Fruit fly (Drosophila melanogaster) whole organism, adult: Measurements from ENCODE around the gene CG42541.

Experiments used
- CG11617 ChIP-seq: fragments of 200-800 bp; sonication (Bioruptor generic); optimal IDR thresholded peaks from 2 replicates; lab custom pipeline; 2017; ENCODE audit warnings: mild to moderate bottlenecking, missing biosample characterization, missing genetic modification reagents, missing genetic modification characterization
- CG12768 ChIP-seq: fragments of 200-800 bp; sonication (Bioruptor generic); optimal IDR thresholded peaks from 2 replicates; lab custom pipeline; 2017; ENCODE audit warnings: missing biosample characterization, missing genetic modification characterization, mild to moderate bottlenecking, moderate library complexity, missing genetic modification reagents
- CG14711 ChIP-seq: fragments of 200-800 bp; sonication (Bioruptor generic); optimal IDR thresholded peaks from 2 replicates; lab custom pipeline; 2018; ENCODE audit warnings: missing biosample characterization, mild to moderate bottlenecking, missing genetic modification characterization, moderate library complexity
- CG1620 ChIP-seq: fragments of 200-800 bp; sonication (Bioruptor generic); optimal IDR thresholded peaks from 2 replicates; lab custom pipeline; 2016; ENCODE audit warnings: missing biosample characterization, missing genetic modification characterization
- CG33017 ChIP-seq: fragments of 200-800 bp; sonication (Bioruptor generic); optimal IDR thresholded peaks from 2 replicates; lab custom pipeline; 2018; ENCODE audit warnings: missing biosample characterization, mild to moderate bottlenecking, missing genetic modification characterization, moderate library complexity
- CG5204 ChIP-seq: fragments of 200-800 bp; sonication (Bioruptor generic); optimal IDR thresholded peaks from 2 replicates; lab custom pipeline; 2016; ENCODE audit warnings: missing biosample characterization, missing genetic modification characterization
- CG7045 ChIP-seq: fragments of 200-800 bp; sonication (Bioruptor generic); optimal IDR thresholded peaks from 2 replicates; lab custom pipeline; 2017; ENCODE audit warnings: missing biosample characterization, mild to moderate bottlenecking, missing genetic modification characterization
- CG7101 ChIP-seq: fragments of 200-800 bp; sonication (Bioruptor generic); optimal IDR thresholded peaks from 2 replicates; lab custom pipeline; 2018; ENCODE audit warnings: missing biosample characterization, mild to moderate bottlenecking, missing genetic modification characterization, moderate library complexity
- Clk ChIP-seq: fragments of 200-800 bp; sonication (Bioruptor generic); optimal IDR thresholded peaks from 2 replicates; lab custom pipeline; 2017; ENCODE audit warnings: missing biosample characterization, missing genetic modification characterization
- Crg-1 ChIP-seq: fragments of 200-800 bp; sonication (Bioruptor generic); optimal IDR thresholded peaks from 2 replicates; lab custom pipeline; 2016; ENCODE audit warnings: missing biosample characterization, missing genetic modification characterization
- Hr96 ChIP-seq: fragments of 200-800 bp; sonication (Bioruptor generic); optimal IDR thresholded peaks from 2 replicates; lab custom pipeline; 2016; ENCODE audit warnings: missing biosample characterization, missing genetic modification characterization
- Mnt ChIP-seq: fragments of 200-800 bp; sonication (Bioruptor generic); optimal IDR thresholded peaks from 2 replicates; lab custom pipeline; 2016; ENCODE audit warnings: missing biosample characterization, mild to moderate bottlenecking, missing genetic modification characterization
- bab1 ChIP-seq: fragments of 200-800 bp; sonication (Bioruptor generic); optimal IDR thresholded peaks from 3 replicates; lab custom pipeline; 2019; ENCODE audit warnings: missing biosample characterization, mild to moderate bottlenecking, missing genetic modification characterization, moderate library complexity
- cic ChIP-seq: fragments of 200-800 bp; sonication (Bioruptor generic); optimal IDR thresholded peaks from 2 replicates; lab custom pipeline; 2017; ENCODE audit warnings: missing biosample characterization, mild to moderate bottlenecking, missing genetic modification characterization, moderate library complexity
- cnc ChIP-seq, 2 experiments: fragments of >200 bp; optimal IDR thresholded peaks; 2 replicates each; lab custom pipeline; 2017
- kay ChIP-seq: fragments of 200-800 bp; sonication (Bioruptor generic); peaks from one replicate; lab custom pipeline; 2016; ENCODE audit warnings: missing biosample characterization, missing genetic modification characterization, borderline replicate concordance
- ovo ChIP-seq: fragments of 200-800 bp; sonication (Bioruptor generic); optimal IDR thresholded peaks from 2 replicates; lab custom pipeline; 2016; ENCODE audit warnings: missing biosample characterization, missing genetic modification characterization
- pad ChIP-seq: fragments of 200-800 bp; sonication (Bioruptor generic); optimal IDR thresholded peaks from 3 replicates; lab custom pipeline; 2017; ENCODE audit warnings: missing biosample characterization, missing genetic modification characterization, mild to moderate bottlenecking, moderate library complexity, missing genetic modification reagents
- tj ChIP-seq: fragments of 200-800 bp; sonication (Bioruptor generic); optimal IDR thresholded peaks from 3 replicates; lab custom pipeline; 2017; ENCODE audit warnings: missing biosample characterization, mild to moderate bottlenecking, missing genetic modification characterization, moderate library complexity
- toe ChIP-seq: fragments of 200-800 bp; sonication (Bioruptor generic); optimal IDR thresholded peaks from 2 replicates; lab custom pipeline; 2016; ENCODE audit warnings: missing biosample characterization, missing genetic modification characterization

Gene CG42541

dm6 chrX:3887606-3888216, 42.7 kb downstream of the CG42541 start:
- TF ChIP-seq toe (no peak), Crg-1 (GFP tag; lab: Kevin White, UChicago) (no peak), cic (GFP tag; lab: Kevin White, UChicago) (no peak), kay (no peak)

dm6 chrX:3886751-3887150, 43.6 kb downstream of the CG42541 start:
- no peak for TF ChIP-seq CG11617 (GFP tag; lab: Kevin White, UChicago)
- TF ChIP-seq CG5204 (GFP tag; lab: Kevin White, UChicago): no peak
- TF ChIP-seq Clk (GFP tag; lab: Kevin White, UChicago): no peak
- TF ChIP-seq CG33017: no peak
- no peak for TF ChIP-seq tj (GFP tag; lab: Kevin White, UChicago)
- TF ChIP-seq Crg-1 (GFP tag; lab: Kevin White, UChicago): no peak
- no peak for TF ChIP-seq CG14711 (tag; lab: Kevin White, UChicago)
- TF ChIP-seq Hr96 (GFP tag; lab: Kevin White, UChicago): no peak
- no peak for TF ChIP-seq toe
- TF ChIP-seq ovo (GFP tag; lab: Kevin White, UChicago): no peak
- TF ChIP-seq pad (GFP tag; lab: Kevin White, UChicago): no peak
- TF ChIP-seq cic (GFP tag; lab: Kevin White, UChicago): no peak
- TF ChIP-seq Mnt (GFP tag; lab: Kevin White, UChicago): no peak
- no peak for TF ChIP-seq CG12768
- TF ChIP-seq bab1 (GFP tag; lab: Kevin White, UChicago): no peak
- TF ChIP-seq CG7045 (GFP tag; lab: Kevin White, UChicago): no peak
- no peak for TF ChIP-seq CG1620 (GFP tag; lab: Kevin White, UChicago)
- TF ChIP-seq CG7101 (tag; lab: Kevin White, UChicago): no peak
- TF ChIP-seq kay: no peak

dm6 chrX:3883904-3884303, 46.5 kb downstream of the CG42541 start, which contains the start of gene CG15239:
Gene CG15239, plus strand, starts transcription at chrX:3884168.
- TF ChIP-seq pad (GFP tag; lab: Kevin White, UChicago) (no peak), toe (no peak), bab1 (GFP tag; lab: Kevin White, UChicago) (no peak), Hr96 (GFP tag; lab: Kevin White, UChicago) (no peak), Clk (GFP tag; lab: Kevin White, UChicago) (no peak), ovo (GFP tag; lab: Kevin White, UChicago) (no peak), CG7101 (tag; lab: Kevin White, UChicago) (no peak), tj (GFP tag; lab: Kevin White, UChicago) (no peak), CG14711 (tag; lab: Kevin White, UChicago) (no peak), Crg-1 (GFP tag; lab: Kevin White, UChicago) (no peak), CG33017 (no peak), cic (GFP tag; lab: Kevin White, UChicago) (no peak), cnc (optimal IDR thresholded peaks at IDR 0.05; lab: Kevin White, UChicago) (no peak), CG7045 (GFP tag; lab: Kevin White, UChicago) (no peak), CG5204 (GFP tag; lab: Kevin White, UChicago) (no peak), CG12768 (no peak)

- TF ChIP-seq Hr96 (GFP tag; lab: Kevin White, UChicago) (no peak), tj (GFP tag; lab: Kevin White, UChicago) (peak; percentile 1), kay (peak; percentile 25), ovo (GFP tag; lab: Kevin White, UChicago) (no peak), pad (GFP tag; lab: Kevin White, UChicago) (no peak), Crg-1 (GFP tag; lab: Kevin White, UChicago) (no peak), toe (no peak), bab1 (GFP tag; lab: Kevin White, UChicago) (peak; percentile 25), Clk (GFP tag; lab: Kevin White, UChicago) (no peak), cic (GFP tag; lab: Kevin White, UChicago) (no peak), CG33017 (no peak), CG7101 (tag; lab: Kevin White, UChicago) (no peak), CG11617 (GFP tag; lab: Kevin White, UChicago) (peak; percentile 4), CG14711 (tag; lab: Kevin White, UChicago) (no peak), cnc (optimal IDR thresholded peaks at IDR 0.05; lab: Kevin White, UChicago) (no peak), CG5204 (GFP tag; lab: Kevin White, UChicago) (no peak), CG7045 (GFP tag; lab: Kevin White, UChicago) (no peak), CG12768 (no peak), CG1620 (GFP tag; lab: Kevin White, UChicago) (no peak), Mnt (GFP tag; lab: Kevin White, UChicago) (peak; percentile 15)
These were observed 49.6 kb downstream of the CG42541 start, which contains the start of gene VhaAC39-1 for dm6 chrX:3880645-3881316. Gene VhaAC39-1, plus strand, starts transcription at chrX:3880748.

- TF ChIP-seq Clk (GFP tag; lab: Kevin White, UChicago) (no peak), tj (GFP tag; lab: Kevin White, UChicago) (no peak), Crg-1 (GFP tag; lab: Kevin White, UChicago) (no peak), CG14711 (tag; lab: Kevin White, UChicago) (no peak), CG5204 (GFP tag; lab: Kevin White, UChicago) (no peak), toe (no peak), ovo (GFP tag; lab: Kevin White, UChicago) (no peak), CG7045 (GFP tag; lab: Kevin White, UChicago) (no peak), kay (no peak), Mnt (GFP tag; lab: Kevin White, UChicago) (no peak), bab1 (GFP tag; lab: Kevin White, UChicago) (no peak)
These were observed 55.4 kb downstream of the CG42541 start for dm6 chrX:3874949-3875348.
